Fruit fly (Drosophila melanogaster) whole organism, prepupa: Measurements from ENCODE around the gene ND-75.
A peak's percentile ranks its signal among the peaks of the same experiment; 100 is the strongest.

ENCODE experiments used
- Blimp-1 ChIP-seq: fragments of 200-800 bp; sonication (Bioruptor generic); optimal IDR thresholded peaks from 3 replicates; lab custom pipeline; 2017; ENCODE audit warnings: missing biosample characterization, missing genetic modification characterization, mild to moderate bottlenecking, moderate library complexity, missing genetic modification reagents
- CG11294 ChIP-seq: fragments of 200-800 bp; sonication (Bioruptor generic); IDR thresholded peaks from 2 replicates; pipeline ENCODE4 v1.3.6; 2022; ENCODE audit warnings: missing biosample characterization, missing genetic modification characterization
- CG11762 ChIP-seq: fragments of 200-800 bp; sonication (Bioruptor generic); optimal IDR thresholded peaks from 3 replicates; lab custom pipeline; 2016; ENCODE audit warnings: missing biosample characterization, missing genetic modification characterization; ENCODE audit not compliant: insufficient read depth
- CG1621 ChIP-seq: fragments of 200-800 bp; sonication (Bioruptor generic); optimal IDR thresholded peaks from 3 replicates; lab custom pipeline; 2018; ENCODE audit warnings: missing biosample characterization, mild to moderate bottlenecking, missing genetic modification characterization
- CG16779 ChIP-seq: fragments of 200-800 bp; sonication (Bioruptor generic); optimal IDR thresholded peaks from 3 replicates; lab custom pipeline; 2017; ENCODE audit warnings: missing biosample characterization, mild to moderate bottlenecking, missing genetic modification characterization
- CG3032 ChIP-seq: fragments of 200-800 bp; optimal IDR thresholded peaks from 2 replicates; lab custom pipeline; 2019; ENCODE audit warnings: missing biosample characterization, mild to moderate bottlenecking, missing genetic modification characterization, moderate library complexity
- CG31627 ChIP-seq: fragments of 200-800 bp; sonication (Bioruptor generic); optimal IDR thresholded peaks from 3 replicates; lab custom pipeline; 2016; ENCODE audit warnings: missing biosample characterization, missing genetic modification characterization
- CG32006 ChIP-seq: fragments of 200-800 bp; sonication (Bioruptor generic); optimal IDR thresholded peaks from 3 replicates; lab custom pipeline; 2017; ENCODE audit warnings: missing biosample characterization, mild to moderate bottlenecking, missing genetic modification characterization
- CG34406 ChIP-seq: fragments of 200-800 bp; sonication (Bioruptor generic); optimal IDR thresholded peaks from 3 replicates; lab custom pipeline; 2016; ENCODE audit warnings: missing biosample characterization, missing genetic modification characterization
- CG3919 ChIP-seq: fragments of 200-800 bp; sonication (Bioruptor generic); optimal IDR thresholded peaks from 3 replicates; lab custom pipeline; 2016; ENCODE audit warnings: missing biosample characterization, missing genetic modification characterization
- CG4318 ChIP-seq: fragments of 200-800 bp; sonication (Bioruptor generic); optimal IDR thresholded peaks from 3 replicates; lab custom pipeline; 2017; ENCODE audit warnings: missing biosample characterization, mild to moderate bottlenecking, missing genetic modification characterization
- CG6163 ChIP-seq: fragments of 200-800 bp; sonication (Bioruptor generic); IDR thresholded peaks from 3 replicates; pipeline ENCODE4 v1.3.6; 2022; ENCODE audit warnings: missing biosample characterization, missing genetic modification characterization
- CG6792 ChIP-seq: fragments of 200-800 bp; sonication (Bioruptor generic); optimal IDR thresholded peaks from 3 replicates; lab custom pipeline; 2016; ENCODE audit warnings: missing biosample characterization, missing genetic modification characterization
- CG6808 ChIP-seq: fragments of 200-800 bp; sonication (Bioruptor generic); optimal IDR thresholded peaks from 3 replicates; lab custom pipeline; 2017; ENCODE audit warnings: missing biosample characterization, missing genetic modification characterization, mild to moderate bottlenecking, moderate library complexity, missing genetic modification reagents
- CG6854 ChIP-seq: fragments of 200-800 bp; sonication (Bioruptor generic); optimal IDR thresholded peaks from 2 replicates; lab custom pipeline; 2017; ENCODE audit warnings: missing biosample characterization, mild to moderate bottlenecking, missing genetic modification characterization
- CG7368 ChIP-seq: fragments of 200-800 bp; sonication (Bioruptor generic); optimal IDR thresholded peaks from 3 replicates; lab custom pipeline; 2016; ENCODE audit warnings: missing biosample characterization, missing genetic modification characterization
- CG8119 ChIP-seq: fragments of 200-800 bp; sonication (Bioruptor generic); IDR thresholded peaks from 3 replicates; pipeline ENCODE4 v1.3.6; 2022; ENCODE audit warnings: missing biosample characterization, missing genetic modification characterization
- CG8319 ChIP-seq: fragments of 200-800 bp; sonication (Bioruptor generic); optimal IDR thresholded peaks from 3 replicates; lab custom pipeline; 2016; ENCODE audit warnings: missing biosample characterization, missing genetic modification characterization
- Eip75B ChIP-seq: fragments of 200-800 bp; sonication (Bioruptor generic); optimal IDR thresholded peaks from 3 replicates; lab custom pipeline; 2016; ENCODE audit warnings: missing biosample characterization, missing genetic modification characterization
- Eip78C ChIP-seq: fragments of 200-800 bp; sonication (Bioruptor generic); peaks from one replicate; lab custom pipeline; 2016; ENCODE audit warnings: missing biosample characterization, missing genetic modification characterization
- Eip93F ChIP-seq: fragments of 200-800 bp; sonication (Bioruptor generic); optimal IDR thresholded peaks from 2 replicates; lab custom pipeline; 2016; ENCODE audit warnings: missing biosample characterization, mild to moderate bottlenecking, missing genetic modification characterization
- Ets21C ChIP-seq: fragments of 200-800 bp; sonication (Bioruptor generic); optimal IDR thresholded peaks from 3 replicates; lab custom pipeline; 2016; ENCODE audit warnings: missing biosample characterization, missing genetic modification characterization
- Ets96B ChIP-seq: fragments of 200-800 bp; optimal IDR thresholded peaks from 2 replicates; lab custom pipeline; 2019; ENCODE audit warnings: missing biosample characterization, mild to moderate bottlenecking, missing genetic modification characterization, moderate library complexity
- Gug ChIP-seq: fragments of 200-800 bp; sonication (Bioruptor generic); IDR thresholded peaks from 2 replicates; pipeline ENCODE4 v1.3.6; 2022; ENCODE audit warnings: missing biosample characterization, missing genetic modification characterization
- Hr38 ChIP-seq: sonication (Bioruptor generic); optimal IDR thresholded peaks from 2 replicates; lab custom pipeline; 2016; ENCODE audit warnings: missing biosample characterization, missing genetic modification characterization
- Hr39 ChIP-seq: fragments of 200-800 bp; sonication (Bioruptor generic); optimal IDR thresholded peaks from 2 replicates; lab custom pipeline; 2016; ENCODE audit warnings: missing biosample characterization, missing genetic modification characterization
- Hr4 ChIP-seq: fragments of 200-800 bp; sonication (Bioruptor generic); optimal IDR thresholded peaks from 3 replicates; lab custom pipeline; 2016; ENCODE audit warnings: missing biosample characterization, missing genetic modification characterization
- Lpt ChIP-seq: fragments of 200-800 bp; sonication (Bioruptor generic); optimal IDR thresholded peaks from 3 replicates; lab custom pipeline; 2016; ENCODE audit warnings: missing biosample characterization, missing genetic modification characterization
- Met ChIP-seq: fragments of 200-800 bp; sonication (Bioruptor generic); optimal IDR thresholded peaks from 3 replicates; lab custom pipeline; 2016; ENCODE audit warnings: missing biosample characterization, missing genetic modification characterization
- OdsH ChIP-seq: fragments of 200-800 bp; sonication (Bioruptor generic); optimal IDR thresholded peaks from 3 replicates; lab custom pipeline; 2016; ENCODE audit warnings: missing biosample characterization, missing genetic modification characterization
- Sox15 ChIP-seq: fragments of 200-800 bp; sonication (Bioruptor generic); optimal IDR thresholded peaks from 3 replicates; lab custom pipeline; 2016; ENCODE audit warnings: missing biosample characterization, missing genetic modification characterization
- acj6 ChIP-seq: fragments of 200-800 bp; sonication (Bioruptor generic); optimal IDR thresholded peaks from 3 replicates; lab custom pipeline; 2016; ENCODE audit warnings: missing biosample characterization, missing genetic modification characterization
- dac ChIP-seq: fragments of 200-800 bp; sonication (Bioruptor generic); optimal IDR thresholded peaks from 2 replicates; lab custom pipeline; 2017; ENCODE audit warnings: missing biosample characterization, mild to moderate bottlenecking, missing genetic modification characterization
- eg ChIP-seq: fragments of 200-800 bp; sonication (Bioruptor generic); IDR thresholded peaks from 3 replicates; pipeline ENCODE4 v1.3.6; 2022; ENCODE audit warnings: missing biosample characterization, missing genetic modification characterization
- fd59A ChIP-seq: fragments of 200-800 bp; sonication (Bioruptor generic); optimal IDR thresholded peaks from 2 replicates; lab custom pipeline; 2017; ENCODE audit warnings: missing biosample characterization, mild to moderate bottlenecking, missing genetic modification characterization, missing genetic modification reagents
- fd85E ChIP-seq: fragments of 200-800 bp; sonication (Bioruptor generic); optimal IDR thresholded peaks from 3 replicates; lab custom pipeline; 2016; ENCODE audit warnings: missing biosample characterization, missing genetic modification characterization
- fkh ChIP-seq: fragments of 200-800 bp; sonication (Bioruptor generic); optimal IDR thresholded peaks from 3 replicates; lab custom pipeline; 2017; ENCODE audit warnings: missing biosample characterization, mild to moderate bottlenecking, missing genetic modification characterization, moderate library complexity
- lz ChIP-seq: fragments of 200-800 bp; sonication (Bioruptor generic); optimal IDR thresholded peaks from 3 replicates; lab custom pipeline; 2016; ENCODE audit warnings: missing biosample characterization, missing genetic modification characterization
- net ChIP-seq: fragments of 200-800 bp; sonication (Bioruptor generic); optimal IDR thresholded peaks from 3 replicates; lab custom pipeline; 2016; ENCODE audit warnings: missing biosample characterization, missing genetic modification characterization
- salr ChIP-seq, 2 experiments: fragments of 200-800 bp; sonication (Bioruptor generic); optimal IDR thresholded peaks; 3 replicates each; lab custom pipeline; 2016 to 2018; ENCODE audit warnings: missing biosample characterization in 2 of 2, missing genetic modification characterization in 2 of 2, mild to moderate bottlenecking in 1 of 2
- spab ChIP-seq: fragments of 200-800 bp; sonication (Bioruptor generic); optimal IDR thresholded peaks from 2 replicates; lab custom pipeline; 2017; ENCODE audit warnings: missing biosample characterization, mild to moderate bottlenecking, missing genetic modification characterization, missing genetic modification reagents
- ss ChIP-seq, 2 experiments: fragments of 200-800 bp; sonication (Bioruptor generic); optimal IDR thresholded peaks; 2 replicates in 1 of 2; 3 replicates in 1 of 2; lab custom pipeline; 2017 to 2018; ENCODE audit warnings: mild to moderate bottlenecking in 2 of 2, missing biosample characterization in 2 of 2, missing genetic modification characterization in 2 of 2, moderate library complexity in 1 of 2
- svp ChIP-seq: fragments of 200-800 bp; sonication (Bioruptor generic); peaks from one replicate; lab custom pipeline; 2016; ENCODE audit warnings: missing biosample characterization, missing genetic modification characterization
- topi ChIP-seq: fragments of 200-800 bp; sonication (Bioruptor generic); optimal IDR thresholded peaks from 3 replicates; lab custom pipeline; 2016; ENCODE audit warnings: missing biosample characterization, missing genetic modification characterization
- vri ChIP-seq: fragments of 200-800 bp; sonication (Bioruptor generic); optimal IDR thresholded peaks from 3 replicates; lab custom pipeline; 2016; ENCODE audit warnings: missing biosample characterization, mild to moderate bottlenecking, missing genetic modification characterization

The ND-75 gene

DNA sequence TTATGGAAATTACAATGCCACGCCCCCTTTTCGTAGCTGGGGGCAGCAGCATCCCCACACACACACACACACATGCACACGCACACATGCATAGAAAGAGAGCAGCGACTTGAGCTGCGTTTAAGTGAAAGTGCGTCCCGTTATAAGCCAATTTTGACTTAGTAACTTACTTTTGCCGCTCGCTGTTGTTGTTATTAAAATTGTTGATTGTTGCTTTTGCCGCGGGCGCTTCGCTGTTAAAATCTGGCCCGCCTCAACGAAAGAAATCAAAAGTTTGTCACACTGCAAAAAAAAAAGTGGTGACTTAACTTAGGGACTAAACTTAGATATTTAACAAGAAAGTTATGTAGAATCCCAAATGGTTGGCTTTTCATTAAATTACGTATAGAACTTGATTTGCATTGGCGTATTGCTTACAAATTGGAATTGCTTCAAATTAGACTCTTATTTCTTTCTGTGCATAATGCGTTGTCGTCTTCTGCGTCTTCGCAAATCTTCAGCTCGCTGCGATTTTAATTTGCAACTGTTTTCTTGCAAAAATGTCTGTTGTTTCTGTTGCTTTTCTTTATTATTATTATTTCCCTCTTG is 3.3 kb upstream of the ND-75 start (continued):
- TF ChIP-seq CG34406 (GFP tag; lab: Kevin White, UChicago) (peak; percentile 71), CG6808 (GFP tag; lab: Kevin White, UChicago) (no peak), CG6792 (GFP tag; lab: Kevin White, UChicago) (peak; percentile 68), net (GFP tag; lab: Kevin White, UChicago) (peak; percentile 21), CG11294 (GFP tag; lab: Robert Waterston, UW) (no peak), CG32006 (peak; percentile 65), fkh (GFP tag; lab: Kevin White, UChicago) (no peak), CG6163 (GFP tag; lab: Robert Waterston, UW) (peak; percentile 81), fd85E (no peak), CG11762 (GFP tag; lab: Kevin White, UChicago) (peak; percentile 14), Hr38 (GFP tag; lab: Kevin White, UChicago) (no peak), Lpt (peak; percentile 13), topi (GFP tag; lab: Kevin White, UChicago) (peak; percentile 59), Hr39 (GFP tag; lab: Kevin White, UChicago) (peak; percentile 52), Ets96B (tag; lab: Kevin White, UChicago) (no peak), Hr4 (GFP tag; lab: Kevin White, UChicago) (peak; percentile 70), Eip93F (no peak), OdsH (GFP tag; lab: Kevin White, UChicago) (peak; percentile 47), fd59A (GFP tag; lab: Kevin White, UChicago) (no peak), Eip78C (GFP tag; lab: Kevin White, UChicago) (peak; percentile 87), CG1621 (tag; lab: Kevin White, UChicago) (no peak), CG3032 (tag; lab: Kevin White, UChicago) (no peak), CG31627 (peak; percentile 49), CG6854 (no peak), vri (GFP tag; lab: Kevin White, UChicago) (no peak), CG3919 (GFP tag; lab: Kevin White, UChicago) (peak; percentile 46), svp (peak; percentile 77), CG4318 (peak; percentile 34), Eip75B (GFP tag; lab: Kevin White, UChicago) (peak; percentile 61), Met (GFP tag; lab: Kevin White, UChicago) (peak; percentile 67), Blimp-1 (GFP tag; lab: Kevin White, UChicago) (peak; percentile 69)

DNA sequence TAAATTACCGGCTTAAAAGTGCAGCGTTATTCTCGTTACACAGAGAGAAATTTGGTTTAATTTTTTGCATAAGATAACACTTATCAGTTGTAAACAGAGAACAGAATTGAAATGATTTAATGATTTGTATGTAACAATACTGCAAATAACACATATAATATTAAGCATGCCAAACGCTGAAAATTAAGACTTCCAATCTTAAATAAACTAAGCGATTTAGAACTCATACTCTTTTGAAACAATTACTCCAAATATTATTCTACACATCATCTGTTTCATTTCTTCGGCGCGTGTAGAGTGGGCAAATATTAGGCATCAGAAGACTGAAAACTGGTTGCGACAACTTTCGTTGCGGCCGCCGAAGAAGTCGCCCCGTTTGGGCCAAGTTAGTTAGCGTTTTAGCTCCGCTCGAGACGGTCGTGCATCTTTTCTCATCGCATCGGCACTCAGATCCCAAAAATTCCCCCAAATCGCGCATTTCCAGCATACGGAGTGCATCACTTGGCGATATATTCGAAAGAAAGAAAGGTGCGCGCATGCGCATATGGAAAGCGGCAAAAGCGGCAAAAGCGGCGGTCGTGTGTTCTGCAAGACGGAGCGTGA is 898 bp upstream of the ND-75 start, which contains the start of gene CG1632:
Gene CG1632 (plus strand): TSS at position 387 of the 603 bp plus-strand sequence.
- TF ChIP-seq CG32006 (peak; percentile 91), CG6808 (GFP tag; lab: Kevin White, UChicago) (peak; percentile 80), CG6163 (GFP tag; lab: Robert Waterston, UW) (peak; percentile 84), Eip78C (GFP tag; lab: Kevin White, UChicago) (peak; percentile 98), dac (GFP tag; lab: Kevin White, UChicago) (peak; percentile 83), Eip93F (no peak), salr (GFP tag; optimal IDR thresholded peaks at IDR 0.05; lab: Kevin White, UChicago) (peak; percentile 48 to 87), CG1621 (tag; lab: Kevin White, UChicago) (peak; percentile 73), CG4318 (peak; percentile 80), fd85E (peak; percentile 32), CG34406 (GFP tag; lab: Kevin White, UChicago) (peak; percentile 72), eg (GFP tag; lab: Robert Waterston, UW) (peak; percentile 81), Ets21C (peak; percentile 79), lz (peak; percentile 89), CG7368 (GFP tag; lab: Kevin White, UChicago) (peak; percentile 70), CG6854 (peak; percentile 80), Hr38 (GFP tag; lab: Kevin White, UChicago) (no peak), acj6 (GFP tag; lab: Kevin White, UChicago) (peak; percentile 85), ss (GFP tag; optimal IDR thresholded peaks at IDR 0.05; lab: Kevin White, UChicago) (peak; percentile 62 to 76), fkh (GFP tag; lab: Kevin White, UChicago) (no peak), Lpt (peak; percentile 80), Hr39 (GFP tag; lab: Kevin White, UChicago) (peak; percentile 83), CG3919 (GFP tag; lab: Kevin White, UChicago) (peak; percentile 83), fd59A (GFP tag; lab: Kevin White, UChicago) (peak; percentile 71), vri (GFP tag; lab: Kevin White, UChicago) (peak; percentile 72), spab (GFP tag; lab: Kevin White, UChicago) (peak; percentile 70), topi (GFP tag; lab: Kevin White, UChicago) (peak; percentile 88), Sox15 (GFP tag; lab: Kevin White, UChicago) (peak; percentile 60), CG16779 (tag; lab: Kevin White, UChicago) (peak; percentile 70), CG8319 (GFP tag; lab: Kevin White, UChicago) (peak; percentile 52), CG11294 (GFP tag; lab: Robert Waterston, UW) (0 out of 2 replicates have a peak, but pooled peaks have one; percentile 36), Gug (GFP tag; lab: Robert Waterston, UW) (peak; percentile 61), CG11762 (GFP tag; lab: Kevin White, UChicago) (peak; percentile 75), CG8119 (GFP tag; lab: Robert Waterston, UW) (peak; percentile 88)
